Worm (Caenorhabditis elegans) whole organism, young adult: Measurements from ENCODE around the gene acly-2.

Experiments
- B0336.3 ChIP-seq: fragments of 200-800 bp; sonication (Bioruptor generic); IDR thresholded peaks from 2 replicates; pipeline ENCODE4 v1.3.6; 2022; ENCODE audit warnings: missing genetic modification characterization, missing compliant biosample characterization
- F23B12.7 ChIP-seq: sonication (generic microtip); optimal IDR thresholded peaks from 2 replicates; lab custom pipeline; 2017; ENCODE audit warnings: missing genetic modification characterization, mild to moderate bottlenecking, missing compliant biosample characterization, antibody characterized with exemption, moderate library complexity; ENCODE audit not compliant: insufficient read depth
- F33H1.4 ChIP-seq: fragments of 200-800 bp; sonication (Bioruptor generic); IDR thresholded peaks from 2 replicates; pipeline ENCODE4 v1.3.6; 2022; ENCODE audit warnings: missing genetic modification reagents, missing genetic modification characterization, missing compliant biosample characterization
- F39B2.1 ChIP-seq: fragments of 200-800 bp; sonication (Bioruptor generic); IDR thresholded peaks from 2 replicates; pipeline ENCODE4 v1.3.6; 2022; ENCODE audit warnings: missing genetic modification reagents, missing genetic modification characterization, missing compliant biosample characterization
- F55B11.4 ChIP-seq: sonication (generic microtip); optimal IDR thresholded peaks from 2 replicates; lab custom pipeline; 2016; ENCODE audit warnings: missing compliant biosample characterization, missing genetic modification characterization, borderline replicate concordance; ENCODE audit not compliant: insufficient read depth
- K12H6.12 ChIP-seq: fragments of 200-800 bp; sonication (Bioruptor generic); optimal IDR thresholded peaks from 2 replicates; lab custom pipeline; 2018; ENCODE audit warnings: mild to moderate bottlenecking, missing genetic modification characterization, missing compliant biosample characterization
- T07F8.4 ChIP-seq: sonication (generic microtip); optimal IDR thresholded peaks from 2 replicates; lab custom pipeline; 2016; ENCODE audit warnings: mild to moderate bottlenecking, missing genetic modification characterization, moderate library complexity, missing compliant biosample characterization
- T26A5.8 ChIP-seq: sonication (generic microtip); optimal IDR thresholded peaks from 2 replicates; lab custom pipeline; 2016; ENCODE audit warnings: missing genetic modification characterization, missing compliant biosample characterization
- Y56A3A.18 ChIP-seq: fragments of 200-800 bp; sonication (Bioruptor generic); IDR thresholded peaks from 2 replicates; pipeline ENCODE4 v1.3.6; 2022; ENCODE audit warnings: missing genetic modification reagents, missing genetic modification characterization, missing compliant biosample characterization
- ama-1 ChIP-seq, 3 experiments: fragments of 150-350 bp in 1 of 3; sonication (generic microtip) in 2 of 3; optimal IDR thresholded peaks; 2 replicates each; lab custom pipeline; 2014 to 2018; ENCODE audit warnings: missing biosample characterization in 2 of 3, missing genetic modification characterization in 2 of 3, missing genetic modification reagents in 2 of 3
- atf-7 ChIP-seq: sonication (generic microtip); optimal IDR thresholded peaks from 2 replicates; lab custom pipeline; 2017; ENCODE audit warnings: mild to moderate bottlenecking, missing genetic modification characterization, missing compliant biosample characterization
- attf-3 ChIP-seq: fragments of 200-800 bp; sonication (Bioruptor generic); conservative IDR thresholded peaks from 2 replicates; pipeline ENCODE4 v1.3.6; 2022; ENCODE audit warnings: missing genetic modification reagents, missing genetic modification characterization, missing compliant biosample characterization
- ccch-3 ChIP-seq: fragments of 200-800 bp; sonication (Bioruptor generic); optimal IDR thresholded peaks from 2 replicates; lab custom pipeline; 2018; ENCODE audit warnings: mild to moderate bottlenecking, missing genetic modification characterization, missing compliant biosample characterization
- cebp-1 ChIP-seq, 2 experiments: fragments of 200-800 bp in 1 of 2; sonication (Bioruptor generic) in 1 of 2; sonication (generic microtip) in 1 of 2; IDR thresholded peaks in 1 of 2; optimal IDR thresholded peaks in 1 of 2; 2 replicates each; pipeline versions ENCODE4 v1.3.6 to Lab custom; 2017 to 2022; ENCODE audit warnings: missing compliant biosample characterization in 2 of 2, missing genetic modification characterization in 2 of 2, mild to moderate bottlenecking in 1 of 2, missing genetic modification reagents in 1 of 2, moderate library complexity in 1 of 2
- ceh-100 ChIP-seq: fragments of 200-800 bp; sonication (Bioruptor generic); IDR thresholded peaks from 2 replicates; pipeline ENCODE4 v1.3.6; 2022; ENCODE audit warnings: missing genetic modification reagents, missing genetic modification characterization, missing compliant biosample characterization
- ceh-40 ChIP-seq: fragments of 200-800 bp; sonication (Bioruptor generic); IDR thresholded peaks from 2 replicates; pipeline ENCODE4 v1.3.6; 2022; ENCODE audit warnings: missing genetic modification characterization, missing compliant biosample characterization
- dox-1 ChIP-seq: fragments of 200-800 bp; sonication (Bioruptor generic); IDR thresholded peaks from 2 replicates; pipeline ENCODE4 v1.3.6; 2022; ENCODE audit warnings: missing genetic modification reagents, missing genetic modification characterization, missing compliant biosample characterization
- ekl-4 ChIP-seq: fragments of 200-800 bp; sonication (Bioruptor generic); IDR thresholded peaks from 2 replicates; pipeline ENCODE4 v1.3.6; 2022; ENCODE audit warnings: missing genetic modification reagents, missing genetic modification characterization, missing compliant biosample characterization
- hlh-12 ChIP-seq: sonication (generic microtip); optimal IDR thresholded peaks from 2 replicates; lab custom pipeline; 2016; ENCODE audit warnings: missing genetic modification characterization, missing compliant biosample characterization
- lag-1 ChIP-seq: fragments of 200-800 bp; sonication (Bioruptor generic); IDR thresholded peaks from 2 replicates; pipeline ENCODE4 v1.3.6; 2022; ENCODE audit warnings: missing genetic modification reagents, missing genetic modification characterization, missing compliant biosample characterization
- let-607 ChIP-seq, 2 experiments: fragments of 200-800 bp in 1 of 2; sonication (Bioruptor generic) in 1 of 2; sonication (generic microtip) in 1 of 2; optimal IDR thresholded peaks; 2 replicates each; lab custom pipeline; 2016 to 2018; ENCODE audit warnings: mild to moderate bottlenecking in 2 of 2, missing compliant biosample characterization in 2 of 2, missing genetic modification characterization in 2 of 2, moderate library complexity in 2 of 2, missing genotype in 1 of 2
- lin-35 ChIP-seq, 3 experiments: fragments of 150-350 bp in 2 of 3; sonication (generic microtip) in 1 of 3; optimal IDR thresholded peaks; 2 replicates each; lab custom pipeline; 2014 to 2018; ENCODE audit warnings: missing biosample characterization in 3 of 3, missing genetic modification characterization in 3 of 3, missing genetic modification reagents in 3 of 3
- madf-3 ChIP-seq: fragments of 200-800 bp; sonication (Bioruptor generic); IDR thresholded peaks from 2 replicates; pipeline ENCODE4 v1.3.6; 2022; ENCODE audit warnings: missing genetic modification reagents, missing genetic modification characterization, missing compliant biosample characterization
- mes-4 ChIP-seq: sonication (generic microtip); optimal IDR thresholded peaks from 2 replicates; lab custom pipeline; 2016; ENCODE audit warnings: missing genotype, missing genetic modification characterization, missing compliant biosample characterization
- nfyb-1 ChIP-seq: fragments of 200-800 bp; sonication (Bioruptor generic); IDR thresholded peaks from 2 replicates; pipeline ENCODE4 v1.3.6; 2022; ENCODE audit warnings: missing genetic modification reagents, missing genetic modification characterization, missing compliant biosample characterization
- nhr-179 ChIP-seq: sonication (generic microtip); optimal IDR thresholded peaks from 2 replicates; lab custom pipeline; 2016; ENCODE audit warnings: mild to moderate bottlenecking, missing genetic modification characterization, missing compliant biosample characterization
- pha-4 ChIP-seq: fragments of 150-350 bp; sonication (generic microtip); optimal IDR thresholded peaks from 2 replicates; lab custom pipeline; 2014; ENCODE audit warnings: missing biosample characterization, missing genetic modification reagents, missing genetic modification characterization
- rcor-1 ChIP-seq: fragments of 200-800 bp; sonication (Bioruptor generic); IDR thresholded peaks from 2 replicates; pipeline ENCODE4 v1.3.6; 2022; ENCODE audit warnings: missing genetic modification reagents, missing genetic modification characterization, missing compliant biosample characterization
- rpc-1 ChIP-seq, 2 experiments: fragments of 150-350 bp in 1 of 2; sonication (generic microtip) in 1 of 2; optimal IDR thresholded peaks; 2 replicates each; lab custom pipeline; 2014 to 2018; ENCODE audit warnings: missing biosample characterization in 1 of 2, missing genetic modification characterization in 1 of 2, missing genetic modification reagents in 1 of 2, missing genotype in 1 of 2
- tlf-1 ChIP-seq: fragments of 200-800 bp; sonication (Bioruptor generic); optimal IDR thresholded peaks from 2 replicates; lab custom pipeline; 2018; ENCODE audit warnings: mild to moderate bottlenecking, missing genetic modification characterization, missing compliant biosample characterization
- ztf-25 ChIP-seq: fragments of 200-800 bp; sonication (Bioruptor generic); IDR thresholded peaks from 2 replicates; pipeline ENCODE4 v1.3.6; 2022; ENCODE audit warnings: missing genetic modification reagents, missing genetic modification characterization, missing compliant biosample characterization
- ztf-26 ChIP-seq: sonication (generic microtip); optimal IDR thresholded peaks from 2 replicates; lab custom pipeline; 2017; ENCODE audit warnings: missing genetic modification characterization, missing compliant biosample characterization
- ztf-3 ChIP-seq: fragments of 200-800 bp; sonication (Bioruptor generic); optimal IDR thresholded peaks from 2 replicates; lab custom pipeline; 2018; ENCODE audit warnings: mild to moderate bottlenecking, missing genetic modification characterization, missing compliant biosample characterization

acly-2 gene

DNA sequence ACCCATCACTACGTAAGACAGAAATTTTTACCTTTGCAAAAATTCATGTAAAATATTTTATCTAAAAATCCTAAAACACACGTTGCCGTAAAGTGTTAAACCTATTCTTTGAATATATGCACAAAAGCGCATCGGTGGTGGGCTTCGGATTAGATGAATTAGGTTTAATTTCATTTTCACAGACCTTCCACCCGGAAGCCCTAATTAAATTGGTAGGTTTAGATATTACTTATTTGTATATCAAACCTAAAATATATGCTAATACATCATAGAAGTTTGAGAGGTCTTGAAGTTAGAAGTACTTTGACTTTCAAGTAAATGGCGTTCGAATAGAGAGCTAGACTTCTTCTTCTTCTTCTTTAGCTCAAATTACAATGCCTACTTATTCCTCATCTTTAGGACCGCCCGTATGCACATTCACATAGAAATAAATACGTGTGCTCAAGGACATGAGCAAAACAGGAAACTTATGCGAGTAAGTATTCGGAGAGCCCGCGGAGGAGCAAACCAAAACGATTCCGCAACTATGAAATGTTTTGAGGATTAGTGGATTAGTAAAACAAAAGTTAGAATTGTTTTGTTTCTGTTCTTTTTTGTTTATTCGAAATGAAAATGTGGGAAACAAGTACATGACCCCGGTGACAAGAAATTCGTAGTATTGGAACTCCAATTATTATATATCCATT is 1.6 kb upstream of the acly-2 start:
- no peak for TF ChIP-seq F55B11.4 (tag; lab: Kevin White, UChicago)
- TF ChIP-seq rcor-1 (GFP tag; lab: Robert Waterston, UW): no peak
- no peak for TF ChIP-seq dox-1 (GFP tag; lab: Robert Waterston, UW)
- no peak for TF ChIP-seq F39B2.1
- no peak for TF ChIP-seq attf-3 (GFP tag; lab: Robert Waterston, UW)

DNA sequence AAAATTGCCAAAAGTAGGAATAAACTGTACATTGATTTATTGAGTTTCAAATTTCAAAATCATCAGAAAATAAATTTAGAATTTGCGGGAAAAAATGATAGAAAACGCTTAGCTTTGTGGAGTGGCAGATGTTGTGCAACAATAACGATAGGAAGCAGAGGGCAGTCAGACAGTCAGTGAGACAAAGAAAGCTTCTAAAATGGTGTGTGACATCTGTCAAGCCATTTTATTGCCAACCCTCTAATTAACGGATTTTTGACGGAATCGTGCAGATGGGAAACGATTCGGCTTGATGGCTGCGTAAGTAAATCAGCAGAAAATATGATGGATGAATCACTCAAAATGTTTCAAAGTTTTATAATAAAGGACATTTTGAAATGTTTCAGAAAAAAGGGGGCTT is 3.8 kb downstream of the acly-2 start, which contains the start of gene max-1:
Gene max-1 (minus strand): TSS at position 124 of the 400 bp plus-strand sequence.
- TF ChIP-seq B0336.3 (GFP tag; lab: Robert Waterston, UW) (0 out of 2 replicates have a peak, but pooled peaks have one; percentile 12), madf-3 (0 out of 2 replicates have a peak, but pooled peaks have one; percentile 63), cebp-1 (GFP tag; IDR thresholded peaks at IDR 0.05; lab: Robert Waterston, UW) (no peak), cebp-1 (tag; optimal IDR thresholded peaks at IDR 0.05; lab: Kevin White, UChicago) (no peak)

DNA sequence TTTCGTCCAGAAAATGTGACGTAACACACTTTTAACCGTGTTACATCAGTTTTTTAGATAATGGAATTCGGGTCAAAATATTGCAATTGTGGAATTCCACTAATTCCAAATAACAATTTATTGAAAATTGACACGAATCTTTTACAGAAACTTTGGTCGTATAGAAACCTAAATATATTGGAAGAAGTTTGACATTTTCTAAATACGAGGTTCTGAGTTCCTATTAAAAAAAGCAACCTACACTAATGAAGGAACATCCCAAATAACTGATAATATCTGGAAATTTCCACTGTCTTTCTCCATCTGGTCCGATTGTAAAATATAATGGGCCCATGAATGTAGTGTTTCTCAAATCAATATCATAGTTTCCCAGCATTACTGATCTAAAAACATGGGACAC is 5.0 kb downstream of the acly-2 start:
- TF ChIP-seq tlf-1 (GFP tag; lab: Kevin White, UChicago) (no peak), hlh-12 (no peak), ceh-100 (GFP tag; lab: Robert Waterston, UW) (no peak), ama-1 (optimal IDR thresholded peaks at IDR 0.05; lab: Kevin White, UChicago) (no peak), ama-1 (GFP tag; optimal IDR thresholded peaks at IDR 0.05; lab: Kevin White, UChicago) (no peak), T26A5.8 (tag; lab: Kevin White, UChicago) (no peak), ztf-3 (no peak), atf-7 (no peak), ztf-25 (GFP tag; lab: Robert Waterston, UW) (no peak), mes-4 (tag; lab: Kevin White, UChicago) (no peak), rpc-1 (optimal IDR thresholded peaks at IDR 0.05; lab: Kevin White, UChicago) (no peak), rpc-1 (tag; optimal IDR thresholded peaks at IDR 0.05; lab: Kevin White, UChicago) (no peak), let-607 (tag; optimal IDR thresholded peaks at IDR 0.05; lab: Kevin White, UChicago) (no peak), lag-1 (GFP tag; lab: Robert Waterston, UW) (no peak), T07F8.4 (tag; lab: Kevin White, UChicago) (no peak), ekl-4 (no peak), ccch-3 (GFP tag; lab: Kevin White, UChicago) (no peak)

DNA sequence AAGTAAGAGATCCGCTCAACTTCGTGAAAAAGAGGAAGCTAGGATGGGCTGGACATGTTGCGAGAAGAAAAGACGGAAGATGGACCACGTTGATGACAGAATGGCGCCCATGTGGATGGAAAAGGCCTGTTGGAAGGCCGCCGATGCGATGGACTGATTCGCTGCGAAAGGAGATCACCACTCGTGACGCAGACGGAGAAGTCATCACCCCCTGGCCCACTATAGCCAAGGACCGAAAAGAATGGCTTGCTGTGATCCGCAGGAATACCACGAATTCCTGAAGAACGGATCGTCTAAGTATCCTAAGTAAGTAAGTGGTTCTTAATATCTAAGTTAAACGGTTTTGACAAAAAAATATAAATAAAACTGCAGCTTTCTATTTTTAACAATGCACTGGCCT is 9.7 kb downstream of the acly-2 start:
- TF ChIP-seq nfyb-1 (peak; percentile 56; the same call in 1 of the 2 replicates), Y56A3A.18 (GFP tag; lab: Robert Waterston, UW) (0 out of 2 replicates have a peak, but pooled peaks have one; percentile 32)

DNA sequence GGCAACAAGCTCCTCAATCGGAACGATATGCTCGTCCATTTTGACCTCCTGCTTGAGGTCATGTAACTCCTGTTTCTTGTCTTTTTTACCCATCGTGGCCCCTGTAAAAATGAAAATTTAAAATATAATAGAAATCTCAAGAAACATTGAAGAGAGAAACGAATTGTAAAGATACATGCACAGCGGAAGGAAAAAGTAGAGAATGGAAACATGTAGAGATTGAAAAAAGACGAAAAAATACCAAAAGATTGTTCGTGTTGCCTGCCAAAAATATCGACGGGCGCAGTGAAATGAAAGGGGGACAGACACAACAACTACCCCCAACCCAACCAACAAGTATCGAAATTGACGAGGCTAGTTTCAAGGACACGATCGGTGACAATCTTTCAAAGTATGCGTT is 13.6 kb downstream of the acly-2 start, which contains the start of gene eat-6:
Gene eat-6 (minus strand): TSS at position 101 of the 400 bp plus-strand sequence.
- TF ChIP-seq nhr-179 (tag; lab: Kevin White, UChicago) (no peak), ztf-26 (tag; lab: Kevin White, UChicago) (no peak), ztf-25 (GFP tag; lab: Robert Waterston, UW) (no peak), F23B12.7 (tag; lab: Kevin White, UChicago) (no peak), K12H6.12 (tag; lab: Kevin White, UChicago) (no peak), F33H1.4 (GFP tag; lab: Robert Waterston, UW) (no peak), pha-4 (tag; lab: Kevin White, UChicago) (no peak), ceh-40 (no peak), lin-35 (GFP tag; optimal IDR thresholded peaks at IDR 0.05; lab: Kevin White, UChicago) (no peak), atf-7 (no peak)
- TF ChIP-seq, all 124 proteins: peak for 0
